Fruit fly (Drosophila melanogaster): Measurements from ENCODE around the gene CG2082.

DNA sequence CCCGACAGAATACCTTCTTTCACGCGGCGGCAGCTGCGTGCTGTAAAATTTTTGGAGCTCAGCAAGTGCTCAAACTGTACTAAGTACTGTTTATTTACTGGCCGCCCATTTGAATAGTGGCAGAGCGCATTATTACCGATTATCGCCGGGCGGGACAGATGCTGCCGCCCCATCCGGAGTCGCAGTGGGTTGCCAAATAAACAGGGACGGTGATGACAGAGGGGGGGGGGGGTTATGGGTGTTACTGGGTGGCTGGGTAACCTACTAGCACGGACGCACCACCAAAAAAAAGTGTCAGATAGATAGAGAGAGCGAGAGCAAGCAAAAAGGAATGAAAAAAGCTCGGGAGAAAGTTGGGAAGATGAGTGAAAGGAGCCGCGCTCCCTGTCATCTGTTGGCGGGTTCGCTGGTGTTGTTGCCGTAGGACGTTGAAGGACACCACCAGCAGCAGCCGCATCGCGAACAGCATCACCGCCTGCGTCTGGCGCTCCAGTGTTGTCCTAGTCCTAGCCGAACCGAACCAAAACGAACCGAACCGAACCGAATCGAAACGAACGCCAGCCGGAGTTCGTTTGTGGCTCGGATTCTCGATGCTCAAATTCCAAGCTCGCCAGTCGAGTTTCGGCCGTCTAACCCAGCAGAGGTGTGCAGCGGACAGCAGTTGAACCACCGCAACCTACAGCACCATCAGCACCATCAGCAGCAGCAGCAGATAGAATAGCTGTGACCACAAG, 21.0 kb upstream of the CG2082 start, which contains the start of gene CG11000:
- no peak for TF ChIP-seq EcR (GFP tag; optimal IDR thresholded peaks at IDR 0.05)
- no peak for TF ChIP-seq psq (optimal IDR thresholded peaks at IDR 0.05)
- no peak for TF ChIP-seq Dll (optimal IDR thresholded peaks at IDR 0.05)
- TF ChIP-seq CG8478 (optimal IDR thresholded peaks at IDR 0.05): no peak
- TF ChIP-seq pan (optimal IDR thresholded peaks at IDR 0.05): no peak

All from whole organism.